Fruit fly (Drosophila melanogaster) whole organism, embryonic: Measurements from ENCODE around the gene Tsen2.

ENCODE experiments used
- CG10147 ChIP-seq: fragments of 200-800 bp; sonication (Bioruptor generic); optimal IDR thresholded peaks from 2 replicates; lab custom pipeline; 2019; ENCODE audit warnings: missing biosample characterization, mild to moderate bottlenecking, missing genetic modification characterization, moderate library complexity
- CG10366 ChIP-seq: fragments of 200-800 bp; sonication (Bioruptor generic); IDR thresholded peaks from 2 replicates; pipeline ENCODE4 v1.3.6; 2022; ENCODE audit warnings: missing biosample characterization, missing genetic modification characterization
- CG10959 ChIP-seq: fragments of 200-800 bp; sonication (Bioruptor generic); IDR thresholded peaks from 2 replicates; pipeline ENCODE4 v1.3.6; 2022; ENCODE audit warnings: missing biosample characterization, missing genetic modification characterization
- CG11696 ChIP-seq: fragments of 200-800 bp; sonication (Bioruptor generic); IDR thresholded peaks from 2 replicates; pipeline ENCODE4 v1.3.6; 2022; ENCODE audit warnings: missing biosample characterization, missing genetic modification characterization
- CG1233 ChIP-seq: fragments of 200-800 bp; sonication (Bioruptor generic); optimal IDR thresholded peaks from 4 replicates; lab custom pipeline; 2018; ENCODE audit warnings: missing biosample characterization, mild to moderate bottlenecking, missing genetic modification characterization
- CG13775 ChIP-seq: fragments of 200-800 bp; sonication (Bioruptor generic); optimal IDR thresholded peaks from 3 replicates; lab custom pipeline; 2017; ENCODE audit warnings: missing biosample characterization, mild to moderate bottlenecking, missing genetic modification characterization
- CG14014 ChIP-seq: fragments of 200-800 bp; sonication (Bioruptor generic); IDR thresholded peaks from 2 replicates; pipeline ENCODE4 v1.3.6; 2022; ENCODE audit warnings: missing biosample characterization, missing genetic modification characterization
- CG14965 ChIP-seq: fragments of 200-800 bp; sonication (Bioruptor generic); optimal IDR thresholded peaks from 2 replicates; lab custom pipeline; 2016; ENCODE audit warnings: missing biosample characterization, missing genetic modification characterization, borderline replicate concordance
- CG15269 ChIP-seq: fragments of 200-800 bp; sonication (Bioruptor generic); optimal IDR thresholded peaks from 2 replicates; lab custom pipeline; 2018; ENCODE audit warnings: missing biosample characterization, mild to moderate bottlenecking, missing genetic modification characterization, moderate library complexity
- CG17361 ChIP-seq: fragments of 200-800 bp; sonication (Bioruptor generic); IDR thresholded peaks from 3 replicates; pipeline ENCODE4 v1.3.6; 2022; ENCODE audit warnings: missing biosample characterization, missing genetic modification characterization
- CG2199 ChIP-seq: fragments of 200-800 bp; sonication (Bioruptor generic); IDR thresholded peaks from 3 replicates; pipeline ENCODE4 v1.3.6; 2022; ENCODE audit warnings: missing biosample characterization, missing genetic modification characterization
- CG2678 ChIP-seq: fragments of 200-800 bp; sonication (Bioruptor generic); optimal IDR thresholded peaks from 3 replicates; lab custom pipeline; 2019; ENCODE audit warnings: missing biosample characterization, mild to moderate bottlenecking, missing genetic modification characterization, moderate library complexity
- CG32772 ChIP-seq: fragments of 200-800 bp; sonication (Bioruptor generic); IDR thresholded peaks from 2 replicates; pipeline ENCODE4 v1.3.6; 2022; ENCODE audit warnings: missing biosample characterization, missing genetic modification characterization
- CG3847 ChIP-seq: fragments of 200-800 bp; sonication (Bioruptor generic); IDR thresholded peaks from 2 replicates; pipeline ENCODE4 v1.3.6; 2022; ENCODE audit warnings: missing biosample characterization, missing genetic modification characterization
- CG4282 ChIP-seq: fragments of 200-800 bp; sonication (Bioruptor generic); optimal IDR thresholded peaks from 2 replicates; lab custom pipeline; 2016; ENCODE audit warnings: missing biosample characterization, missing genetic modification characterization
- CG43689 ChIP-seq: fragments of 200-800 bp; sonication (Bioruptor generic); IDR thresholded peaks from 2 replicates; pipeline ENCODE4 v1.3.6; 2022; ENCODE audit warnings: missing biosample characterization, missing genetic modification characterization
- CG4820 ChIP-seq: fragments of 200-800 bp; sonication (Bioruptor generic); optimal IDR thresholded peaks from 3 replicates; lab custom pipeline; 2016; ENCODE audit warnings: missing biosample characterization, missing genetic modification characterization
- CG6765 ChIP-seq: fragments of 200-800 bp; sonication (Bioruptor generic); optimal IDR thresholded peaks from 3 replicates; lab custom pipeline; 2017; ENCODE audit warnings: missing biosample characterization, mild to moderate bottlenecking, missing genetic modification characterization
- CG8388 ChIP-seq: fragments of 200-800 bp; sonication (Bioruptor generic); optimal IDR thresholded peaks from 2 replicates; lab custom pipeline; 2019; ENCODE audit warnings: missing biosample characterization, mild to moderate bottlenecking, missing genetic modification characterization, moderate library complexity
- CG8924 ChIP-seq: fragments of 200-800 bp; optimal IDR thresholded peaks from 3 replicates; lab custom pipeline; 2019; ENCODE audit warnings: missing biosample characterization, mild to moderate bottlenecking, missing genetic modification characterization, moderate library complexity
- CG9437 ChIP-seq: fragments of 200-800 bp; sonication (Bioruptor generic); optimal IDR thresholded peaks from 2 replicates; lab custom pipeline; 2018; ENCODE audit warnings: missing biosample characterization, mild to moderate bottlenecking, missing genetic modification characterization
- CG9797 ChIP-seq: fragments of 200-800 bp; sonication (Bioruptor generic); optimal IDR thresholded peaks from 3 replicates; lab custom pipeline; 2018; ENCODE audit warnings: missing biosample characterization, mild to moderate bottlenecking, missing genetic modification characterization
- CG9932 ChIP-seq: fragments of 200-800 bp; sonication (Bioruptor generic); IDR thresholded peaks from 2 replicates; pipeline ENCODE4 v1.3.6; 2022; ENCODE audit warnings: missing biosample characterization, missing genetic modification characterization
- CrebB ChIP-seq: fragments of 200-800 bp; sonication (Bioruptor generic); optimal IDR thresholded peaks from 3 replicates; lab custom pipeline; 2018; ENCODE audit warnings: missing biosample characterization, mild to moderate bottlenecking, missing genetic modification characterization
- Fer2 ChIP-seq: fragments of 200-800 bp; sonication (Bioruptor generic); optimal IDR thresholded peaks from 2 replicates; lab custom pipeline; 2018; ENCODE audit warnings: missing biosample characterization, mild to moderate bottlenecking, missing genetic modification characterization, moderate library complexity
- HmgZ ChIP-seq: fragments of 200-800 bp; sonication (Bioruptor generic); optimal IDR thresholded peaks from 2 replicates; lab custom pipeline; 2018; ENCODE audit warnings: missing biosample characterization, mild to moderate bottlenecking, missing genetic modification characterization
- Hr3 ChIP-seq: fragments of 200-800 bp; sonication (Bioruptor generic); optimal IDR thresholded peaks from 3 replicates; lab custom pipeline; 2016; ENCODE audit warnings: missing biosample characterization, missing genetic modification characterization
- Meics ChIP-seq: fragments of 200-800 bp; sonication (Bioruptor generic); optimal IDR thresholded peaks from 2 replicates; lab custom pipeline; 2017; ENCODE audit warnings: missing biosample characterization, mild to moderate bottlenecking, missing genetic modification characterization
- Mrtf ChIP-seq: fragments of 200-800 bp; sonication (Bioruptor generic); IDR thresholded peaks from 3 replicates; pipeline ENCODE4 v1.3.6; 2022; ENCODE audit warnings: missing biosample characterization, missing genetic modification characterization
- NC2β ChIP-seq: fragments of 200-800 bp; sonication (Bioruptor generic); optimal IDR thresholded peaks from 2 replicates; lab custom pipeline; 2016; ENCODE audit warnings: missing biosample characterization, missing genetic modification characterization
- Oli ChIP-seq: fragments of 200-800 bp; sonication (Bioruptor generic); optimal IDR thresholded peaks from 2 replicates; lab custom pipeline; 2018; ENCODE audit warnings: missing biosample characterization, mild to moderate bottlenecking, missing genetic modification characterization, moderate library complexity
- PHDP ChIP-seq: fragments of 200-800 bp; sonication (Bioruptor generic); optimal IDR thresholded peaks from 3 replicates; lab custom pipeline; 2018; ENCODE audit warnings: missing biosample characterization, mild to moderate bottlenecking, missing genetic modification characterization, moderate library complexity
- Stat92E ChIP-seq, 3 experiments: fragments of >200 bp in 2 of 3; fragments of 200-800 bp in 1 of 3; sonication (Bioruptor generic) in 1 of 3; optimal IDR thresholded peaks; 2 replicates each; lab custom pipeline; 2017 to 2019; ENCODE audit warnings: missing biosample characterization in 3 of 3, missing genetic modification characterization in 3 of 3, mild to moderate bottlenecking in 1 of 3, moderate library complexity in 1 of 3
- chinmo ChIP-seq: fragments of 200-800 bp; sonication (Bioruptor generic); IDR thresholded peaks from 4 replicates; pipeline ENCODE4 v1.3.6; 2022; ENCODE audit warnings: missing biosample characterization, missing genetic modification characterization; ENCODE audit not compliant: partially characterized antibody
- crc ChIP-seq: fragments of 200-800 bp; sonication (Bioruptor generic); optimal IDR thresholded peaks from 2 replicates; lab custom pipeline; 2016; ENCODE audit warnings: missing biosample characterization, missing genetic modification characterization
- dmrt11E ChIP-seq: fragments of 200-800 bp; sonication (Bioruptor generic); optimal IDR thresholded peaks from 3 replicates; lab custom pipeline; 2018; ENCODE audit warnings: missing biosample characterization, mild to moderate bottlenecking, missing genetic modification characterization, moderate library complexity
- esg ChIP-seq: fragments of 200-800 bp; sonication (Bioruptor generic); conservative IDR thresholded peaks from 2 replicates; pipeline ENCODE4 v1.3.6; 2022; ENCODE audit warnings: missing biosample characterization, missing genetic modification characterization
- gt ChIP-seq: fragments of 200-800 bp; sonication (Bioruptor generic); IDR thresholded peaks from 2 replicates; pipeline ENCODE4 v1.3.6; 2022; ENCODE audit warnings: missing biosample characterization, missing genetic modification characterization
- jumu ChIP-seq: fragments of 200-800 bp; sonication (Bioruptor generic); optimal IDR thresholded peaks from 3 replicates; lab custom pipeline; 2016; ENCODE audit warnings: missing biosample characterization, missing genetic modification characterization
- lmd ChIP-seq: fragments of 200-800 bp; sonication (Bioruptor generic); IDR thresholded peaks from 2 replicates; pipeline ENCODE4 v1.3.6; 2022; ENCODE audit warnings: missing biosample characterization, missing genetic modification characterization
- nom ChIP-seq: fragments of 200-800 bp; sonication (Bioruptor generic); optimal IDR thresholded peaks from 2 replicates; lab custom pipeline; 2017; ENCODE audit warnings: missing biosample characterization, missing genetic modification characterization, mild to moderate bottlenecking, moderate library complexity, missing genetic modification reagents
- pita ChIP-seq: fragments of 200-800 bp; sonication (Bioruptor generic); optimal IDR thresholded peaks from 2 replicates; lab custom pipeline; 2017; ENCODE audit warnings: missing biosample characterization, mild to moderate bottlenecking, missing genetic modification characterization
- sc ChIP-seq, 3 experiments: fragments of >200 bp in 2 of 3; fragments of 200-800 bp in 1 of 3; sonication (Bioruptor generic) in 1 of 3; optimal IDR thresholded peaks; 2 replicates in 2 of 3; 3 replicates in 1 of 3; lab custom pipeline; 2017; ENCODE audit warnings: mild to moderate bottlenecking in 1 of 3, missing biosample characterization in 1 of 3, missing genetic modification characterization in 1 of 3, missing genetic modification reagents in 1 of 3
- so ChIP-seq: fragments of 200-800 bp; sonication (Bioruptor generic); IDR thresholded peaks from 3 replicates; pipeline ENCODE4 v1.3.6; 2022; ENCODE audit warnings: missing biosample characterization, missing genetic modification characterization
- sqz ChIP-seq: fragments of 200-800 bp; sonication (Bioruptor generic); optimal IDR thresholded peaks from 3 replicates; lab custom pipeline; 2018; ENCODE audit warnings: missing biosample characterization, mild to moderate bottlenecking, missing genetic modification characterization
- unc-4 ChIP-seq: fragments of 200-800 bp; sonication (Bioruptor generic); IDR thresholded peaks from 2 replicates; pipeline ENCODE4 v1.3.6; 2022; ENCODE audit warnings: missing biosample characterization, missing genetic modification characterization; ENCODE audit not compliant: partially characterized antibody
- usp ChIP-seq: fragments of >200 bp; optimal IDR thresholded peaks from 2 replicates; lab custom pipeline; 2017; ENCODE audit warnings: missing biosample characterization, missing genetic modification characterization
- vfl ChIP-seq: fragments of 200-800 bp; sonication (Bioruptor generic); optimal IDR thresholded peaks from 2 replicates; lab custom pipeline; 2016; ENCODE audit warnings: missing biosample characterization, missing genetic modification characterization
- zfh1 ChIP-seq: fragments of 200-800 bp; sonication (Bioruptor generic); IDR thresholded peaks from 3 replicates; pipeline ENCODE4 v1.3.6; 2022; ENCODE audit warnings: missing biosample characterization, missing genetic modification characterization

Gene Tsen2

dm6 chr2L:16718446-16719173 is 11.0 kb upstream of the Tsen2 start (continued):
- TF ChIP-seq NC2β = no peak
- TF ChIP-seq CG10366 = no peak
- TF ChIP-seq vfl (GFP tag; lab: Kevin White, UChicago) = no peak
- 0 out of 4 replicates have a peak, but pooled peaks have one; percentile 8 for TF ChIP-seq chinmo (GFP tag; lab: Robert Waterston, UW)
- 0 out of 2 replicates have a peak, but pooled peaks have one; percentile 13 for TF ChIP-seq CG32772
- TF ChIP-seq Fer2 (tag; lab: Kevin White, UChicago) = no peak
- no peak for TF ChIP-seq Meics (GFP tag; lab: Kevin White, UChicago)
- TF ChIP-seq CG9932 (GFP tag; lab: Robert Waterston, UW) = no peak
- no peak for TF ChIP-seq CG15269 (tag; lab: Kevin White, UChicago)
- no peak for TF ChIP-seq CrebB (tag; lab: Kevin White, UChicago)
- TF ChIP-seq so (GFP tag; lab: Robert Waterston, UW) = no peak
- no peak for TF ChIP-seq lmd (GFP tag; lab: Robert Waterston, UW)
- TF ChIP-seq zfh1 = no peak
- no peak for TF ChIP-seq CG14965
- TF ChIP-seq PHDP (tag; lab: Kevin White, UChicago) = no peak
- TF ChIP-seq esg (GFP tag; lab: Robert Waterston, UW) = no peak
- TF ChIP-seq CG8924 = no peak
- no peak for TF ChIP-seq Stat92E (GFP tag; optimal IDR thresholded peaks at IDR 0.05; lab: Kevin White, UChicago)
- no peak for TF ChIP-seq CG11696 (GFP tag; lab: Robert Waterston, UW)
- no peak for TF ChIP-seq CG13775
- TF ChIP-seq sqz (GFP tag; lab: Kevin White, UChicago) = peak; percentile 16
- TF ChIP-seq CG4282 (GFP tag; lab: Kevin White, UChicago) = no peak
- no peak for TF ChIP-seq CG17361
- TF ChIP-seq Oli = no peak
- TF ChIP-seq unc-4 = no peak
- no peak for TF ChIP-seq CG4820 (GFP tag; lab: Kevin White, UChicago)
- 0 out of 2 replicates have a peak, but pooled peaks have one; percentile 17 for TF ChIP-seq CG10959
- no peak for TF ChIP-seq Mrtf
- TF ChIP-seq crc = no peak
- no peak for TF ChIP-seq HmgZ (tag; lab: Kevin White, UChicago)
- TF ChIP-seq usp (GFP tag; lab: Kevin White, UChicago) = no peak
- TF ChIP-seq CG9797 = no peak
- TF ChIP-seq CG3847 = no peak
- no peak for TF ChIP-seq Hr3 (GFP tag; lab: Kevin White, UChicago)
- no peak for TF ChIP-seq gt (GFP tag; lab: Robert Waterston, UW)
- no peak for TF ChIP-seq pita
- no peak for TF ChIP-seq CG14014 (GFP tag; lab: Robert Waterston, UW)
- no peak for TF ChIP-seq CG43689 (GFP tag; lab: Robert Waterston, UW)
- no peak for TF ChIP-seq CG6765 (GFP tag; lab: Kevin White, UChicago)
- no peak for TF ChIP-seq CG1233 (GFP tag; lab: Kevin White, UChicago)
- no peak for TF ChIP-seq nom (GFP tag; lab: Kevin White, UChicago)
- no peak for TF ChIP-seq CG10147
- TF ChIP-seq dmrt11E (tag; lab: Kevin White, UChicago) = no peak
- no peak for TF ChIP-seq CG2678 (tag; lab: Kevin White, UChicago)
- TF ChIP-seq CG2199 = 0 out of 3 replicates have a peak, but pooled peaks have one; percentile 13
- TF ChIP-seq CG8388 (GFP tag; lab: Kevin White, UChicago) = no peak
- no peak for TF ChIP-seq CG9437 (GFP tag; lab: Kevin White, UChicago)
- no peak for TF ChIP-seq sc (optimal IDR thresholded peaks at IDR 0.05; lab: Kevin White, UChicago)
- no peak for TF ChIP-seq sc (GFP tag; optimal IDR thresholded peaks at IDR 0.05; lab: Kevin White, UChicago)
- no peak for TF ChIP-seq jumu (GFP tag; lab: Kevin White, UChicago)
